Worm (Caenorhabditis elegans) whole organism, L3 larva: Measurements from ENCODE around the gene str-249.

Source experiments
- ama-1 ChIP-seq: fragments of 150-350 bp; optimal IDR thresholded peaks from 2 replicates; lab custom pipeline; 2018
- ceh-82 ChIP-seq: fragments of 150-350 bp; optimal IDR thresholded peaks from 2 replicates; lab custom pipeline; 2014; ENCODE audit warnings: missing biosample characterization, missing genetic modification characterization
- ceh-9 ChIP-seq: sonication (generic microtip); optimal IDR thresholded peaks from 2 replicates; lab custom pipeline; 2018; ENCODE audit warnings: missing biosample characterization, missing genetic modification characterization
- nhr-12 ChIP-seq: fragments of 150-350 bp; optimal IDR thresholded peaks from 2 replicates; lab custom pipeline; 2014; ENCODE audit warnings: missing biosample characterization, missing genetic modification characterization
- nhr-237 ChIP-seq: fragments of 150-350 bp; optimal IDR thresholded peaks from 2 replicates; lab custom pipeline; 2014; ENCODE audit warnings: missing biosample characterization, missing genetic modification characterization
- nhr-77 ChIP-seq: fragments of 150-350 bp; optimal IDR thresholded peaks from 2 replicates; lab custom pipeline; 2014; ENCODE audit warnings: missing biosample characterization, missing genetic modification characterization
- snpc-4 ChIP-seq: fragments of 150-350 bp; optimal IDR thresholded peaks from 2 replicates; lab custom pipeline; 2014; ENCODE audit warnings: missing biosample characterization, missing genetic modification characterization
- tbx-2 ChIP-seq: sonication (generic microtip); optimal IDR thresholded peaks from 2 replicates; lab custom pipeline; 2016; ENCODE audit warnings: mild to moderate bottlenecking, missing genetic modification characterization, missing compliant biosample characterization

DNA sequence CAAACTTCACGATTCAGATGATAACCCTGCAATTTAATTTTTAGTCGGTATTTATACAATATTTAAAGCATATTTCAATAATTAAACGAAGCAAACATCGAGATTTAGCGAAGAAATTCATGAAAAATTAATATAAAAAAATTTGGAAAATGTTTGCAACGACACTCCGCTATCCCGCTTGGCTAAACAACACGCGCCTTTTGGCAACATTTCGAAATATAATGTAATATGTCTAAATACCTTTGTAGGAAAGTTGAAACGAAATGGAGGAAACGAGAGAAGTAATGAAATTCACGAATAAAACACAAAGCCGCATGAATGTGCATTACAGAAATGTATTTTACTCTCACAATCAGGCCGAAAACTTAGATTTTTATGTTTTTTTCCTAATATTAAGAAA, 20.9 kb downstream of the str-249 start, which contains the start of gene rpc-1:
- TF ChIP-seq nhr-12 (tag; lab: Kevin White, UChicago) = no peak
- TF ChIP-seq ceh-82 = no peak
- TF ChIP-seq ama-1 (lab: Kevin White, UChicago) = no peak
- no peak for TF ChIP-seq nhr-237 (tag; lab: Kevin White, UChicago)
- no peak for TF ChIP-seq tbx-2
- TF ChIP-seq ceh-9 (tag; lab: Kevin White, UChicago) = no peak
- no peak for TF ChIP-seq snpc-4
- no peak for TF ChIP-seq nhr-77 (tag; lab: Kevin White, UChicago)
